Worm (Caenorhabditis elegans) whole organism, L2 larva: Measurements from ENCODE around the gene F49H12.2.

ENCODE experiments used
- C34F6.9 ChIP-seq: fragments of 150-350 bp; optimal IDR thresholded peaks from 2 replicates; lab custom pipeline; 2014; ENCODE audit warnings: missing biosample characterization, missing genetic modification characterization
- F13H6.1 ChIP-seq: sonication (generic microtip); optimal IDR thresholded peaks from 2 replicates; lab custom pipeline; 2016; ENCODE audit warnings: missing genetic modification characterization, missing compliant biosample characterization
- Y55F3AM.14 ChIP-seq: fragments of 200-800 bp; sonication (Bioruptor generic); optimal IDR thresholded peaks from 2 replicates; lab custom pipeline; 2018; ENCODE audit warnings: mild to moderate bottlenecking, missing genetic modification characterization, missing compliant biosample characterization
- ama-1 ChIP-seq: fragments of 150-350 bp; optimal IDR thresholded peaks from 2 replicates; lab custom pipeline; 2018; ENCODE audit warnings: inconsistent platforms
- blmp-1 ChIP-seq: sonication (generic microtip); optimal IDR thresholded peaks from 2 replicates; lab custom pipeline; 2017; ENCODE audit warnings: missing genetic modification characterization, mild to moderate bottlenecking, missing compliant biosample characterization, antibody characterized with exemption, moderate library complexity; ENCODE audit not compliant: insufficient read depth
- ceh-16 ChIP-seq: fragments of 150-350 bp; optimal IDR thresholded peaks from 2 replicates; lab custom pipeline; 2014; ENCODE audit warnings: missing biosample characterization, missing genetic modification characterization
- ceh-82 ChIP-seq: fragments of 150-350 bp; optimal IDR thresholded peaks from 2 replicates; lab custom pipeline; 2014; ENCODE audit warnings: missing biosample characterization, missing genetic modification characterization
- crh-2 ChIP-seq: sonication (generic microtip); optimal IDR thresholded peaks from 2 replicates; lab custom pipeline; 2017; ENCODE audit warnings: missing biosample characterization, missing genetic modification characterization
- dmd-4 ChIP-seq: sonication (generic microtip); optimal IDR thresholded peaks from 2 replicates; lab custom pipeline; 2017; ENCODE audit warnings: missing biosample characterization, missing genetic modification characterization
- elt-1 ChIP-seq: fragments of 150-350 bp; optimal IDR thresholded peaks from 2 replicates; lab custom pipeline; 2014; ENCODE audit warnings: missing biosample characterization, missing genetic modification characterization
- fos-1 ChIP-seq: fragments of 150-350 bp; optimal IDR thresholded peaks from 2 replicates; lab custom pipeline; 2014; ENCODE audit warnings: missing biosample characterization, missing genetic modification characterization
- gmeb-1 ChIP-seq: fragments of 150-350 bp; optimal IDR thresholded peaks from 2 replicates; lab custom pipeline; 2014; ENCODE audit warnings: missing biosample characterization, missing genetic modification characterization
- lin-11 ChIP-seq: fragments of 150-350 bp; sonication (generic microtip); optimal IDR thresholded peaks from 2 replicates; lab custom pipeline; 2014; ENCODE audit warnings: missing biosample characterization, missing genetic modification characterization, inconsistent platforms, mixed read lengths
- lin-39 ChIP-seq: fragments of 150-350 bp; optimal IDR thresholded peaks from 2 replicates; lab custom pipeline; 2014; ENCODE audit warnings: missing biosample characterization, missing genetic modification reagents, missing genetic modification characterization
- lsy-2 ChIP-seq, 2 experiments: fragments of 150-350 bp in 1 of 2; sonication (generic microtip) in 1 of 2; optimal IDR thresholded peaks; 2 replicates each; lab custom pipeline; 2014 to 2017; ENCODE audit warnings: missing biosample characterization in 2 of 2, missing genetic modification characterization in 2 of 2
- mab-5 ChIP-seq: fragments of 150-350 bp; optimal IDR thresholded peaks from 2 replicates; lab custom pipeline; 2014; ENCODE audit warnings: missing biosample characterization, missing genetic modification characterization
- mbf-1 ChIP-seq: sonication (generic microtip); optimal IDR thresholded peaks from 2 replicates; lab custom pipeline; 2017; ENCODE audit warnings: missing biosample characterization, missing genetic modification characterization
- mdl-1 ChIP-seq, 2 experiments: fragments of 150-350 bp in 1 of 2; sonication (generic microtip) in 1 of 2; optimal IDR thresholded peaks; 2 replicates each; lab custom pipeline; 2017; ENCODE audit warnings: missing biosample characterization in 2 of 2, missing genetic modification characterization in 2 of 2
- nhr-11 ChIP-seq: fragments of 150-350 bp; optimal IDR thresholded peaks from 2 replicates; lab custom pipeline; 2014; ENCODE audit warnings: missing biosample characterization, missing genetic modification characterization
- nhr-12 ChIP-seq: fragments of 150-350 bp; optimal IDR thresholded peaks from 2 replicates; lab custom pipeline; 2014; ENCODE audit warnings: missing biosample characterization, missing genetic modification characterization
- nhr-129 ChIP-seq: fragments of 150-350 bp; optimal IDR thresholded peaks from 2 replicates; lab custom pipeline; 2014; ENCODE audit warnings: missing biosample characterization, missing genetic modification characterization
- nhr-23 ChIP-seq: fragments of 150-350 bp; optimal IDR thresholded peaks from 2 replicates; lab custom pipeline; 2014; ENCODE audit warnings: missing biosample characterization, missing genetic modification reagents, missing genetic modification characterization
- nhr-25 ChIP-seq: fragments of 150-350 bp; sonication (generic microtip); optimal IDR thresholded peaks from 3 replicates; lab custom pipeline; 2014; ENCODE audit warnings: missing biosample characterization, missing genetic modification characterization
- nhr-6 ChIP-seq: fragments of 150-350 bp; optimal IDR thresholded peaks from 2 replicates; lab custom pipeline; 2014; ENCODE audit warnings: missing biosample characterization, missing genetic modification characterization
- peb-1 ChIP-seq: fragments of 150-350 bp; optimal IDR thresholded peaks from 2 replicates; lab custom pipeline; 2014; ENCODE audit warnings: missing biosample characterization, missing genetic modification characterization
- sem-4 ChIP-seq: fragments of 150-350 bp; optimal IDR thresholded peaks from 2 replicates; lab custom pipeline; 2014; ENCODE audit warnings: missing biosample characterization, missing genetic modification reagents, missing genetic modification characterization
- skn-1 ChIP-seq: sonication (generic microtip); optimal IDR thresholded peaks from 2 replicates; lab custom pipeline; 2017; ENCODE audit warnings: missing biosample characterization, missing genetic modification characterization
- sma-9 ChIP-seq, 2 experiments: fragments of 150-350 bp in 1 of 2; sonication (generic microtip) in 1 of 2; optimal IDR thresholded peaks; 2 replicates each; lab custom pipeline; 2014 to 2016; ENCODE audit warnings: missing genetic modification characterization in 2 of 2, mild to moderate bottlenecking in 1 of 2, missing biosample characterization in 1 of 2, missing compliant biosample characterization in 1 of 2, missing genetic modification reagents in 1 of 2, moderate library complexity in 1 of 2
- snpc-4 ChIP-seq: fragments of 150-350 bp; optimal IDR thresholded peaks from 2 replicates; lab custom pipeline; 2014; ENCODE audit warnings: missing biosample characterization, missing genetic modification characterization
- unc-39 ChIP-seq: fragments of 150-350 bp; optimal IDR thresholded peaks from 2 replicates; lab custom pipeline; 2014; ENCODE audit warnings: missing biosample characterization, missing genetic modification characterization
- unc-55 ChIP-seq: fragments of 150-350 bp; sonication (generic microtip); optimal IDR thresholded peaks from 3 replicates; lab custom pipeline; 2014; ENCODE audit warnings: missing biosample characterization, missing genetic modification reagents, missing genetic modification characterization
- unc-62 ChIP-seq: fragments of 150-350 bp; optimal IDR thresholded peaks from 2 replicates; lab custom pipeline; 2014; ENCODE audit warnings: missing biosample characterization, missing genetic modification reagents, missing genetic modification characterization
- zag-1 ChIP-seq: fragments of 150-350 bp; optimal IDR thresholded peaks from 2 replicates; lab custom pipeline; 2014; ENCODE audit warnings: missing biosample characterization, missing genetic modification characterization
- ztf-1 ChIP-seq: fragments of 200-800 bp; sonication (Bioruptor generic); conservative IDR thresholded peaks from 2 replicates; pipeline ENCODE4 v1.3.6; 2022; ENCODE audit warnings: missing genetic modification characterization, missing compliant biosample characterization
- ztf-11 ChIP-seq: sonication (generic microtip); optimal IDR thresholded peaks from 2 replicates; lab custom pipeline; 2017; ENCODE audit warnings: missing biosample characterization, missing genetic modification characterization

Gene F49H12.2

DNA sequence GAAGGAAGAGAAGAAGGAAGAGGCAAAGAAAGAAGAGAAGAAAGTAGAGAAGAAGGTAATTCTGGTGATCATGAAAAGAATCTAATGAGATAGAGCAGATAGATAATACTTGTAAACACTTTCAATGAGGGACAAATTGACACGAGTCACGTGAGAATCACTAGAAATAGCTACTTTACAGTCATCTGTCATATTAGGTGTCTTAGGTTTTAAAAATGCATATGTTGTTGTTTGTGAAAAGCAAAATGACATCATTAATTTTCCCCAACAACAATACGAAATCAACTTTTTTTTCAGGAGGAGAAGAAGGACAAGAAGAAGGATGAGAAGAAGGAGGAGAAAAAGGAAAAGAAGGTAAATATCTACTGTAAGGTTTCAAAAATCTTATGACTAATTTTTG, 9.9 kb upstream of the F49H12.2 start:
- no peak for TF ChIP-seq F13H6.1 (tag; lab: Kevin White, UChicago)
- peak; percentile 27 for TF ChIP-seq nhr-25
- TF ChIP-seq nhr-129 (tag; lab: Kevin White, UChicago), result peak; percentile 26
- peak; percentile 13 for TF ChIP-seq sma-9 (GFP tag; optimal IDR thresholded peaks at IDR 0.05; lab: Kevin White, UChicago)
- TF ChIP-seq sma-9 (tag; optimal IDR thresholded peaks at IDR 0.05; lab: Kevin White, UChicago), result no peak

- TF ChIP-seq nhr-23 (no peak), F13H6.1 (tag; lab: Kevin White, UChicago) (no peak), nhr-6 (tag; lab: Kevin White, UChicago) (no peak), snpc-4 (tag; lab: Kevin White, UChicago) (no peak), lin-11 (tag; lab: Kevin White, UChicago) (no peak), fos-1 (tag; lab: Kevin White, UChicago) (no peak), dmd-4 (no peak), mab-5 (tag; lab: Kevin White, UChicago) (no peak), blmp-1 (no peak), gmeb-1 (no peak), unc-62 (GFP tag; lab: Kevin White, UChicago) (no peak), sem-4 (tag; lab: Kevin White, UChicago) (no peak)
- TF ChIP-seq, all 48 proteins: peak for 0
Measured at ce11 chrX:2078822-2079221, 6.3 kb upstream of the F49H12.2 start.

ce11 chrX:2079536-2079935, 5.6 kb upstream of the F49H12.2 start, which contains the start of gene F49H12.4:
TSS of gene F49H12.4 (plus strand) at chrX:2079836.
- TF ChIP-seq ztf-11 (tag; lab: Kevin White, UChicago) (no peak), ceh-82 (tag; lab: Kevin White, UChicago) (no peak), Y55F3AM.14 (GFP tag; lab: Kevin White, UChicago) (no peak), sem-4 (tag; lab: Kevin White, UChicago) (no peak), lin-39 (no peak), crh-2 (tag; lab: Kevin White, UChicago) (no peak), ztf-1 (GFP tag; lab: Robert Waterston, UW) (no peak), mdl-1 (tag; optimal IDR thresholded peaks at IDR 0.05; lab: Kevin White, UChicago) (no peak), F13H6.1 (tag; lab: Kevin White, UChicago) (no peak), lsy-2 (tag; optimal IDR thresholded peaks at IDR 0.05; lab: Kevin White, UChicago) (no peak), ceh-16 (tag; lab: Kevin White, UChicago) (no peak)

DNA sequence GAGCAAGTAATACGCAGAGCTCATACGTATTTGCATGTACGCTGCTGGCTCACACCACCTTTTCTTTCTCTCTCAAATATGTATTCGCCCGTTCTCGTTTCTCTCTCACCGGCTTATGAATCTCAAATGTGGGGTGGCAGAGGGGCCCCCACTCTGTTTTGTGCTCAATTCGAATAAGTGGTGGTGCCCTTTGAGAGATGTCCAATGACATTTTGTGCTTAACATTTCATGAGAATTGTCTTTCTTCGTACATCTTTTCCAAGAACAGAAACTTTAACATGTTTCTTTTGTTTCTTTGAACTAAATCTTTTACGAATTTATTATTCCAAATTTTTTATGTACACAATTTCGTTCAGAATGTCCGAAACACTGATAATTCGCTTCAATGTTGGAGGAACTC, 1.1 kb upstream of the F49H12.2 start, which contains the start of gene F49H12.3:
F49H12.3 (plus strand) TSS at position 357 of the 400 bp plus-strand sequence.
- TF ChIP-seq sem-4 (tag; lab: Kevin White, UChicago) (no peak), lin-11 (tag; lab: Kevin White, UChicago) (no peak), skn-1 (tag; lab: Kevin White, UChicago) (no peak), nhr-12 (tag; lab: Kevin White, UChicago) (no peak), elt-1 (tag; lab: Kevin White, UChicago) (no peak), unc-62 (GFP tag; lab: Kevin White, UChicago) (no peak), mbf-1 (no peak), C34F6.9 (tag; lab: Kevin White, UChicago) (no peak), nhr-11 (no peak), crh-2 (tag; lab: Kevin White, UChicago) (no peak), F13H6.1 (tag; lab: Kevin White, UChicago) (no peak), peb-1 (tag; lab: Kevin White, UChicago) (no peak), unc-39 (no peak), mab-5 (tag; lab: Kevin White, UChicago) (no peak), ama-1 (lab: Kevin White, UChicago) (no peak), ztf-1 (GFP tag; lab: Robert Waterston, UW) (no peak), ceh-16 (tag; lab: Kevin White, UChicago) (no peak)

DNA sequence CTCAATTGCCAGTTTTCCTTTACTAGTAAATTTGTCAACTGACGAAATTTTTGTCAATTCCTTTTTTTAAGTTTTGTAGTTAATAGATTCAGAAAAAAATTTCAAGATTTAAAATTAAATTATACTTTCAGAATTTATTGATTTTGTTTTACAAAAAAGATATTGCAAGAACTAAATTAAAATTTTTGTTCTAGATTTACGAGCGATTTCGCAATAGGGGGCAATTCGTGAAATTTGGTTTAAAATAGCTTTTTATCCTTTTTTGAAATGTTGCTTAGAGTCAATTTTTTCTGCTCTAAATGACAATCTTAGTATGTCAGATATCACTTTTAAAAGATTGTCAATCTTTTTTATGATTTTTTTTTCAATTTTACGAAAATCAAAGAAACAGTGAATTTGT, 406 bp downstream of the F49H12.2 start:
- TF ChIP-seq C34F6.9 (tag; lab: Kevin White, UChicago) (peak; percentile 3), zag-1 (no peak), unc-55 (peak; percentile 8)
